Worm (Caenorhabditis elegans) whole organism, young adult: ENCODE data around the gene K02E10.5.

ENCODE experiments used
- B0019.2 ChIP-seq: fragments of 200-800 bp; sonication (Bioruptor generic); conservative IDR thresholded peaks from 2 replicates; pipeline ENCODE4 v1.3.6; 2022; ENCODE audit warnings: missing genetic modification reagents, missing genetic modification characterization, missing compliant biosample characterization
- B0261.1 ChIP-seq: sonication (generic microtip); optimal IDR thresholded peaks from 2 replicates; lab custom pipeline; 2016; ENCODE audit warnings: mild to moderate bottlenecking, missing genetic modification characterization, moderate library complexity, missing compliant biosample characterization
- F22D6.2 ChIP-seq: sonication (generic microtip); optimal IDR thresholded peaks from 2 replicates; lab custom pipeline; 2016; ENCODE audit warnings: mild to moderate bottlenecking, missing genetic modification characterization, missing compliant biosample characterization
- F23B12.7 ChIP-seq: sonication (generic microtip); optimal IDR thresholded peaks from 2 replicates; lab custom pipeline; 2017; ENCODE audit warnings: missing genetic modification characterization, mild to moderate bottlenecking, missing compliant biosample characterization, antibody characterized with exemption, moderate library complexity; ENCODE audit not compliant: insufficient read depth
- F57C9.4 ChIP-seq: sonication (generic microtip); optimal IDR thresholded peaks from 2 replicates; lab custom pipeline; 2017; ENCODE audit warnings: mild to moderate bottlenecking, missing genetic modification characterization, missing compliant biosample characterization
- T26A5.8 ChIP-seq: sonication (generic microtip); optimal IDR thresholded peaks from 2 replicates; lab custom pipeline; 2016; ENCODE audit warnings: missing genetic modification characterization, missing compliant biosample characterization
- Y56A3A.18 ChIP-seq: fragments of 200-800 bp; sonication (Bioruptor generic); IDR thresholded peaks from 2 replicates; pipeline ENCODE4 v1.3.6; 2022; ENCODE audit warnings: missing genetic modification reagents, missing genetic modification characterization, missing compliant biosample characterization
- Y79H2A.3 ChIP-seq: fragments of 200-800 bp; sonication (Bioruptor generic); conservative IDR thresholded peaks from 2 replicates; pipeline ENCODE4 v1.3.6; 2022; ENCODE audit warnings: missing genetic modification reagents, missing genetic modification characterization, missing compliant biosample characterization
- Y95B8A.8 ChIP-seq: fragments of 200-800 bp; sonication (Bioruptor generic); IDR thresholded peaks from 2 replicates; pipeline ENCODE4 v1.3.6; 2022; ENCODE audit warnings: missing genetic modification reagents, missing genetic modification characterization, missing compliant biosample characterization
- attf-3 ChIP-seq: fragments of 200-800 bp; sonication (Bioruptor generic); conservative IDR thresholded peaks from 2 replicates; pipeline ENCODE4 v1.3.6; 2022; ENCODE audit warnings: missing genetic modification reagents, missing genetic modification characterization, missing compliant biosample characterization
- ceh-58 ChIP-seq: fragments of 200-800 bp; sonication (Bioruptor generic); IDR thresholded peaks from 2 replicates; pipeline ENCODE4 v1.3.6; 2022; ENCODE audit warnings: missing genetic modification characterization, missing compliant biosample characterization
- egl-44 ChIP-seq: fragments of 200-800 bp; sonication (Bioruptor generic); IDR thresholded peaks from 2 replicates; pipeline ENCODE4 v1.3.6; 2022; ENCODE audit warnings: missing genetic modification reagents, missing genetic modification characterization, missing compliant biosample characterization
- ets-4 ChIP-seq: fragments of 200-800 bp; sonication (Bioruptor generic); optimal IDR thresholded peaks from 2 replicates; lab custom pipeline; 2018; ENCODE audit warnings: mild to moderate bottlenecking, missing genetic modification characterization, missing compliant biosample characterization
- hlh-26 ChIP-seq: fragments of 200-800 bp; sonication (Bioruptor generic); conservative IDR thresholded peaks from 2 replicates; pipeline ENCODE4 v1.3.6; 2022; ENCODE audit warnings: missing genetic modification reagents, missing genetic modification characterization, missing compliant biosample characterization
- hrde-1 ChIP-seq: sonication (generic microtip); optimal IDR thresholded peaks from 2 replicates; lab custom pipeline; 2016; ENCODE audit warnings: missing genetic modification characterization, mild to moderate bottlenecking, missing compliant biosample characterization, moderate library complexity, missing genotype, missing genetic modification reagents, borderline replicate concordance
- let-526 ChIP-seq: fragments of 200-800 bp; sonication (Bioruptor generic); IDR thresholded peaks from 2 replicates; pipeline ENCODE4 v1.3.6; 2022; ENCODE audit warnings: missing genetic modification reagents, missing genetic modification characterization, missing compliant biosample characterization
- let-607 ChIP-seq, 2 experiments: fragments of 200-800 bp in 1 of 2; sonication (Bioruptor generic) in 1 of 2; sonication (generic microtip) in 1 of 2; optimal IDR thresholded peaks; 2 replicates each; lab custom pipeline; 2016 to 2018; ENCODE audit warnings: mild to moderate bottlenecking in 2 of 2, missing compliant biosample characterization in 2 of 2, missing genetic modification characterization in 2 of 2, moderate library complexity in 2 of 2, missing genotype in 1 of 2
- madf-10 ChIP-seq: sonication (generic microtip); optimal IDR thresholded peaks from 2 replicates; lab custom pipeline; 2016; ENCODE audit warnings: mild to moderate bottlenecking, missing genetic modification characterization, missing compliant biosample characterization
- madf-3 ChIP-seq: fragments of 200-800 bp; sonication (Bioruptor generic); IDR thresholded peaks from 2 replicates; pipeline ENCODE4 v1.3.6; 2022; ENCODE audit warnings: missing genetic modification reagents, missing genetic modification characterization, missing compliant biosample characterization
- mes-4 ChIP-seq: sonication (generic microtip); optimal IDR thresholded peaks from 2 replicates; lab custom pipeline; 2016; ENCODE audit warnings: missing genotype, missing genetic modification characterization, missing compliant biosample characterization
- nfya-1 ChIP-seq: sonication (generic microtip); optimal IDR thresholded peaks from 2 replicates; lab custom pipeline; 2017; ENCODE audit warnings: antibody characterized with exemption, missing compliant biosample characterization, missing genetic modification characterization, borderline replicate concordance; ENCODE audit not compliant: insufficient read depth
- nhr-80 ChIP-seq: sonication (generic microtip); optimal IDR thresholded peaks from 2 replicates; lab custom pipeline; 2016; ENCODE audit warnings: missing genetic modification characterization, missing compliant biosample characterization
- rec-8 ChIP-seq, 2 experiments: sonication (generic microtip); optimal IDR thresholded peaks; 2 replicates each; lab custom pipeline; 2016; ENCODE audit warnings: mild to moderate bottlenecking in 2 of 2, missing genetic modification characterization in 2 of 2, missing genetic modification reagents in 2 of 2, missing genotype in 2 of 2, missing biosample characterization in 1 of 2, missing compliant biosample characterization in 1 of 2, moderate library complexity in 1 of 2
- sdz-38 ChIP-seq: sonication (generic microtip); optimal IDR thresholded peaks from 2 replicates; lab custom pipeline; 2016; ENCODE audit warnings: missing genotype, missing genetic modification characterization, missing compliant biosample characterization
- snpc-1.1 ChIP-seq: sonication (generic microtip); optimal IDR thresholded peaks from 2 replicates; lab custom pipeline; 2017; ENCODE audit warnings: missing genetic modification characterization, mild to moderate bottlenecking, missing compliant biosample characterization, antibody characterized with exemption, moderate library complexity, missing genotype, missing genetic modification reagents; ENCODE audit not compliant: insufficient read depth
- snpc-1.3 ChIP-seq: sonication (generic microtip); optimal IDR thresholded peaks from 2 replicates; lab custom pipeline; 2017; ENCODE audit warnings: missing genetic modification characterization, mild to moderate bottlenecking, missing compliant biosample characterization, antibody characterized with exemption, moderate library complexity, missing genotype, missing genetic modification reagents; ENCODE audit not compliant: insufficient read depth
- somi-1 ChIP-seq: fragments of 200-800 bp; sonication (Bioruptor generic); optimal IDR thresholded peaks from 2 replicates; lab custom pipeline; 2018; ENCODE audit warnings: mild to moderate bottlenecking, missing genetic modification characterization, missing compliant biosample characterization
- ztf-18 ChIP-seq: sonication (generic microtip); optimal IDR thresholded peaks from 2 replicates; lab custom pipeline; 2016; ENCODE audit warnings: missing genotype, mild to moderate bottlenecking, missing genetic modification characterization, missing compliant biosample characterization

Gene K02E10.5

ce11 chrX:2493586-2494175, 15.0 kb upstream of the K02E10.5 start (continued):
- TF ChIP-seq hlh-26 (no peak), snpc-1.1 (tag; lab: Kevin White, UChicago) (peak; percentile 10), F57C9.4 (tag; lab: Kevin White, UChicago) (no peak), Y79H2A.3 (GFP tag; lab: Robert Waterston, UW) (no peak), ceh-58 (GFP tag; lab: Robert Waterston, UW) (no peak), F22D6.2 (no peak), rec-8 (tag; optimal IDR thresholded peaks at IDR 0.05; lab: Kevin White, UChicago) (no peak)
- TF ChIP-seq, all 124 proteins: peak for 5

DNA sequence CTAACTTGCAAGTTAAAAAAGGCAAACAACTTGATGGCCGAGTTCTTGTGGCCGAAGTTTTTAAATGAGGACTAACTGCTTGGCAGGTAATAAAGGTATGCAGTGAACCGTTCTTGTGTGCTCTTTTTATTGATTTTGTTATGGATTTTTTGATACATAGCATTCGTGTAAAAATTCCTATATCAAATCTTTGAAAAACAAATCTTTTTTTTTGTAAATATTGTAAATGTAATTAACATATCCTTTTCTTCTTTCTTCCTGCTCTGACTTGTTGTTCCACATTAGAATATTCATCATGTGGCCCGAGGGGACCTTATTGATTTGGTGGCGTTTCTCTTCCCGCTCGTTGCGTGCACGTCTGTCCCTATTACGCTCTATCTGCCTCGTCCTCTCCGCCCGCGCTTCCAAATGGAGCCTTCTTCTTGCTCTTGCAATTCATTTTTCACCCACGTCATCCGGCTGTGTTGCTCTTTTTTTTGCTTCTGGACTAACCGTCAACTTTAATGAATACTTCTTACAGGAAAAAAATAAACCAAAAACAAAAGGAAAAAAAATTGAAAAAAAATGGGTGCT, 9.9 kb upstream of the K02E10.5 start, which contains the start of gene hid-1:
hid-1 (plus strand) TSS at position 523 of the 573 bp plus-strand sequence.
- TF ChIP-seq T26A5.8 = no peak
- peak; percentile 12 for TF ChIP-seq nhr-80 (tag; lab: Kevin White, UChicago)

DNA sequence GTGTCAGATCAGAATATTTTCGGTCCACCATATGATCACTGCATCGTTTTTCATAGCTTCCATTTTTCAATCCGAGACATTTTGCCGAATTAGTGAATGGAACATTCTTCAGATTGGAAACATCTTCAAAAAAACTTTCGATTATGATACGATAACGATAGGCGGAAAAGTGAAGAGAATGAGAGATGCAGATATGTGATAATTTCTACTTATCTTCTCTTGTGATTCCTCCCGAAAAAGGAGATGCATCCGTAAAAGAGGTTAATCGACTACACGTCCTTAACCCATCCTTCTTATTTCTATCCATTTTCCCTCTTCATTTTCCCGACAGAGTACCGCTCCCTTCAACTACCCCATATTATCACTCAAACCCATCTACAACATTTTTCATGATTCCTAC, 4.4 kb upstream of the K02E10.5 start, which contains the start of gene K02E10.4:
K02E10.4 (plus strand) TSS at position 186 of the 400 bp plus-strand sequence.
- TF ChIP-seq egl-44 (GFP tag; lab: Robert Waterston, UW) = no peak
- TF ChIP-seq Y56A3A.18 (GFP tag; lab: Robert Waterston, UW) = no peak
- no peak for TF ChIP-seq nfya-1 (tag; lab: Kevin White, UChicago)

- TF ChIP-seq nhr-80 (tag; lab: Kevin White, UChicago) (peak; percentile 41), let-526 (GFP tag; lab: Robert Waterston, UW) (no peak)
Measured at ce11 chrX:2482622-2483021, 3.9 kb upstream of the K02E10.5 start, which contains the start of gene K02E10.6. Gene K02E10.6 (minus strand): TSS chrX:2482770.

DNA sequence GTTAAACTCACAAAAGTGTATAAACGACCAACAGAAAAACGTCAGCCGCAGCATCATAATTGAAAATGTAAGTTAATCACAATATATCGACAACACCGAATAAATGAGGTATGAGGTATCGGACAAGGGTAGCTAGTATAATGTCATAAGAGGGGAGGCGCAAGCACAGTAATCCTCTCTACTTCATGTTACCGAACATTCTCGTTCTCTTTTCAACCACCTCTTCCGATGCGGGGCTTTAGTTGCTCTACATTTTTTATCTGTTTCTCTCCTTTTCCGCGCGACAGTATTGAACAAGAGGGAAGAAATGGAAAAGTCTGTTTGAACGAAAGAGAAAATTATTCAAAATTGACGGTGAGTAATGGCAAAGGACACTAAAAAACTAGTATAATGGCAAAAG, 2.9 kb downstream of the K02E10.5 start, which contains the start of gene R04B3.3:
R04B3.3 (minus strand) TSS at position 101 of the 400 bp plus-strand sequence.
- TF ChIP-seq hrde-1 (tag; lab: Kevin White, UChicago) = no peak
- TF ChIP-seq rec-8 (tag; optimal IDR thresholded peaks at IDR 0.05; lab: Kevin White, UChicago) = no peak
- TF ChIP-seq snpc-1.3 = no peak
- TF ChIP-seq madf-3 (GFP tag; lab: Robert Waterston, UW) = no peak

ce11 chrX:2473618-2474017, 5.1 kb downstream of the K02E10.5 start, which contains the start of gene R04B3.2:
Gene R04B3.2 (minus strand): TSS chrX:2473718.
- TF ChIP-seq nhr-80 (tag; lab: Kevin White, UChicago) = no peak

- no peak for TF ChIP-seq F23B12.7 (tag; lab: Kevin White, UChicago)
- TF ChIP-seq madf-10 (tag; lab: Kevin White, UChicago) = no peak
- TF ChIP-seq sdz-38 = no peak
- no peak for TF ChIP-seq B0019.2 (GFP tag; lab: Robert Waterston, UW)
- no peak for TF ChIP-seq ets-4
- TF ChIP-seq mes-4 (tag; lab: Kevin White, UChicago) = no peak
- TF ChIP-seq attf-3 (GFP tag; lab: Robert Waterston, UW) = no peak
- no peak for TF ChIP-seq somi-1 (GFP tag; lab: Kevin White, UChicago)
- TF ChIP-seq Y95B8A.8 (GFP tag; lab: Robert Waterston, UW) = no peak
- no peak for TF ChIP-seq B0261.1 (tag; lab: Kevin White, UChicago)
- no peak for TF ChIP-seq ztf-18 (tag; lab: Kevin White, UChicago)
- TF ChIP-seq let-607 (tag; optimal IDR thresholded peaks at IDR 0.05; lab: Kevin White, UChicago) = no peak
Measured at ce11 chrX:2471303-2471702, 7.4 kb downstream of the K02E10.5 start, which contains the start of gene R04B3.1. Gene R04B3.1 (minus strand): TSS chrX:2471403.
